Fruit fly (Drosophila melanogaster) whole organism, embryonic: ENCODE data around the gene ph-d.

Experiments
- Aef1 ChIP-seq: fragments of 200-800 bp; sonication (Bioruptor generic); IDR thresholded peaks from 3 replicates; pipeline ENCODE4 v1.3.6; 2022; ENCODE audit warnings: missing biosample characterization, missing genetic modification characterization
- Antp ChIP-seq: fragments of 200-800 bp; sonication (Bioruptor generic); optimal IDR thresholded peaks from 3 replicates; lab custom pipeline; 2016; ENCODE audit warnings: missing biosample characterization, missing genetic modification characterization
- Blimp-1 ChIP-seq: fragments of 200-800 bp; sonication (Bioruptor generic); optimal IDR thresholded peaks from 3 replicates; lab custom pipeline; 2018; ENCODE audit warnings: missing biosample characterization, missing genetic modification characterization, mild to moderate bottlenecking, moderate library complexity, missing genetic modification reagents
- CG11695 ChIP-seq: fragments of 200-800 bp; sonication (Bioruptor generic); IDR thresholded peaks from 3 replicates; pipeline ENCODE4 v1.3.6; 2022; ENCODE audit warnings: missing biosample characterization, missing genetic modification characterization
- CG12071 ChIP-seq: fragments of 200-800 bp; sonication (Bioruptor generic); optimal IDR thresholded peaks from 3 replicates; lab custom pipeline; 2018; ENCODE audit warnings: missing biosample characterization, mild to moderate bottlenecking, missing genetic modification characterization
- CG12219 ChIP-seq: fragments of 200-800 bp; sonication (Bioruptor generic); optimal IDR thresholded peaks from 3 replicates; lab custom pipeline; 2018; ENCODE audit warnings: missing biosample characterization, mild to moderate bottlenecking, missing genetic modification characterization
- CG15073 ChIP-seq: fragments of 200-800 bp; sonication (Bioruptor generic); optimal IDR thresholded peaks from 2 replicates; lab custom pipeline; 2016; ENCODE audit warnings: missing biosample characterization, missing genetic modification characterization
- CG16813 ChIP-seq: fragments of 200-800 bp; sonication (Bioruptor generic); IDR thresholded peaks from 3 replicates; pipeline ENCODE4 v1.3.6; 2022; ENCODE audit warnings: missing biosample characterization, missing genetic modification characterization; ENCODE audit not compliant: partially characterized antibody
- CG17829 ChIP-seq: fragments of 200-800 bp; optimal IDR thresholded peaks from 2 replicates; lab custom pipeline; 2019; ENCODE audit warnings: missing biosample characterization, mild to moderate bottlenecking, missing genetic modification characterization, moderate library complexity
- CG18262 ChIP-seq: fragments of 200-800 bp; optimal IDR thresholded peaks from 3 replicates; lab custom pipeline; 2019; ENCODE audit warnings: missing biosample characterization, mild to moderate bottlenecking, missing genetic modification characterization, moderate library complexity
- CG30020 ChIP-seq: fragments of 200-800 bp; optimal IDR thresholded peaks from 2 replicates; lab custom pipeline; 2019; ENCODE audit warnings: missing biosample characterization, mild to moderate bottlenecking, missing genetic modification characterization, moderate library complexity
- CG31441 ChIP-seq: fragments of 200-800 bp; sonication (Bioruptor generic); IDR thresholded peaks from 2 replicates; pipeline ENCODE4 v1.3.6; 2022; ENCODE audit warnings: missing biosample characterization, missing genetic modification characterization
- CG34376 ChIP-seq: fragments of 200-800 bp; sonication (Bioruptor generic); optimal IDR thresholded peaks from 2 replicates; lab custom pipeline; 2018; ENCODE audit warnings: missing biosample characterization, mild to moderate bottlenecking, missing genetic modification characterization
- CG42726 ChIP-seq: fragments of 200-800 bp; sonication (Bioruptor generic); IDR thresholded peaks from 2 replicates; pipeline ENCODE4 v1.3.6; 2022; ENCODE audit warnings: missing biosample characterization, missing genetic modification characterization; ENCODE audit not compliant: partially characterized antibody
- CG5180 ChIP-seq: fragments of 200-800 bp; sonication (Bioruptor generic); optimal IDR thresholded peaks from 3 replicates; lab custom pipeline; 2017; ENCODE audit warnings: missing biosample characterization, missing genetic modification characterization, mild to moderate bottlenecking, moderate library complexity, missing genetic modification reagents
- CG5245 ChIP-seq: fragments of 200-800 bp; sonication (Bioruptor generic); optimal IDR thresholded peaks from 3 replicates; lab custom pipeline; 2016; ENCODE audit warnings: missing biosample characterization, missing genetic modification characterization
- CG6254 ChIP-seq: fragments of 200-800 bp; sonication (Bioruptor generic); optimal IDR thresholded peaks from 3 replicates; lab custom pipeline; 2017; ENCODE audit warnings: mild to moderate bottlenecking, missing biosample characterization, missing genetic modification reagents, missing genetic modification characterization
- CG7372 ChIP-seq: fragments of 200-800 bp; sonication (Bioruptor generic); IDR thresholded peaks from 2 replicates; pipeline ENCODE4 v1.3.6; 2022; ENCODE audit warnings: missing biosample characterization, missing genetic modification characterization
- Chrac-16 ChIP-seq: fragments of 200-800 bp; sonication (Bioruptor generic); optimal IDR thresholded peaks from 3 replicates; lab custom pipeline; 2016; ENCODE audit warnings: missing biosample characterization, missing genetic modification characterization
- D19B ChIP-seq: fragments of 200-800 bp; sonication (Bioruptor generic); optimal IDR thresholded peaks from 2 replicates; lab custom pipeline; 2017; ENCODE audit warnings: missing biosample characterization, mild to moderate bottlenecking, missing genetic modification characterization
- Dfd ChIP-seq, 2 experiments: fragments of >200 bp; optimal IDR thresholded peaks; 2 replicates each; lab custom pipeline; 2017; ENCODE audit warnings: missing biosample characterization in 2 of 2, missing genetic modification characterization in 2 of 2
- Doc3 ChIP-seq: fragments of 200-800 bp; sonication (Bioruptor generic); IDR thresholded peaks from 3 replicates; pipeline ENCODE4 v1.3.6; 2022; ENCODE audit warnings: missing biosample characterization, missing genetic modification characterization; ENCODE audit not compliant: partially characterized antibody
- E2f1 ChIP-seq: fragments of 200-800 bp; sonication (Bioruptor generic); IDR thresholded peaks from 2 replicates; pipeline ENCODE4 v1.3.6; 2022; ENCODE audit warnings: missing biosample characterization, missing genetic modification characterization
- HLHmδ ChIP-seq: fragments of 200-800 bp; sonication (Bioruptor generic); optimal IDR thresholded peaks from 2 replicates; lab custom pipeline; 2018; ENCODE audit warnings: missing biosample characterization, mild to moderate bottlenecking, missing genetic modification characterization, moderate library complexity
- Hr78 ChIP-seq, 2 experiments: fragments of 200-800 bp in 1 of 2; fragments of >200 bp in 1 of 2; sonication (Bioruptor generic) in 1 of 2; optimal IDR thresholded peaks; 2 replicates each; lab custom pipeline; 2017 to 2019; ENCODE audit warnings: missing biosample characterization in 2 of 2, missing genetic modification characterization in 2 of 2, mild to moderate bottlenecking in 1 of 2, moderate library complexity in 1 of 2
- Hsf ChIP-seq: fragments of 200-800 bp; sonication (Bioruptor generic); optimal IDR thresholded peaks from 3 replicates; lab custom pipeline; 2016; ENCODE audit warnings: missing biosample characterization, missing genetic modification characterization
- Rx ChIP-seq: fragments of 200-800 bp; sonication (Bioruptor generic); IDR thresholded peaks from 2 replicates; pipeline ENCODE4 v1.3.6; 2022; ENCODE audit warnings: missing biosample characterization, missing genetic modification characterization
- Sin3A ChIP-seq: fragments of >200 bp; optimal IDR thresholded peaks from 2 replicates; lab custom pipeline; 2018
- Tbp ChIP-seq: fragments of >200 bp; optimal IDR thresholded peaks from 2 replicates; lab custom pipeline; 2018; ENCODE audit warnings: missing biosample characterization, missing genetic modification characterization
- Xrp1 ChIP-seq: fragments of 200-800 bp; sonication (Bioruptor generic); IDR thresholded peaks from 2 replicates; pipeline ENCODE4 v1.3.6; 2022; ENCODE audit warnings: missing biosample characterization, missing genetic modification characterization
- YL-1 ChIP-seq: fragments of 200-800 bp; sonication (Bioruptor generic); optimal IDR thresholded peaks from 3 replicates; lab custom pipeline; 2017; ENCODE audit warnings: missing biosample characterization, mild to moderate bottlenecking, missing genetic modification characterization
- ab ChIP-seq: fragments of 200-800 bp; sonication (Bioruptor generic); optimal IDR thresholded peaks from 2 replicates; lab custom pipeline; 2016; ENCODE audit warnings: missing biosample characterization, missing genetic modification characterization
- ase ChIP-seq: fragments of 200-800 bp; sonication (Bioruptor generic); IDR thresholded peaks from 3 replicates; pipeline ENCODE4 v1.3.6; 2022; ENCODE audit warnings: missing biosample characterization, missing genetic modification characterization
- ash1 ChIP-seq: fragments of 200-800 bp; sonication (Bioruptor generic); optimal IDR thresholded peaks from 2 replicates; lab custom pipeline; 2018; ENCODE audit warnings: missing biosample characterization, mild to moderate bottlenecking, missing genetic modification characterization
- cad ChIP-seq: fragments of >200 bp; optimal IDR thresholded peaks from 2 replicates; lab custom pipeline; 2017; ENCODE audit warnings: missing biosample characterization, missing genetic modification characterization
- crol ChIP-seq: fragments of 200-800 bp; sonication (Bioruptor generic); IDR thresholded peaks from 2 replicates; pipeline ENCODE4 v1.3.6; 2022; ENCODE audit warnings: missing biosample characterization, missing genetic modification characterization
- dan ChIP-seq: fragments of 200-800 bp; sonication (Bioruptor generic); IDR thresholded peaks from 2 replicates; pipeline ENCODE4 v1.3.6; 2022; ENCODE audit warnings: missing biosample characterization, missing genetic modification characterization
- ewg ChIP-seq: fragments of 200-800 bp; sonication (Bioruptor generic); optimal IDR thresholded peaks from 3 replicates; lab custom pipeline; 2017; ENCODE audit warnings: mild to moderate bottlenecking, missing biosample characterization, missing genetic modification reagents, missing genetic modification characterization
- insv ChIP-seq, 2 experiments: fragments of 200-800 bp; sonication (Bioruptor generic); optimal IDR thresholded peaks; 3 replicates each; lab custom pipeline; 2016 to 2018; ENCODE audit warnings: missing biosample characterization in 2 of 2, missing genetic modification characterization in 2 of 2
- lbe ChIP-seq: fragments of 200-800 bp; sonication (Bioruptor generic); optimal IDR thresholded peaks from 2 replicates; lab custom pipeline; 2016; ENCODE audit warnings: missing biosample characterization, mild to moderate bottlenecking, missing genetic modification characterization
- oc ChIP-seq: fragments of 200-800 bp; sonication (Bioruptor generic); optimal IDR thresholded peaks from 2 replicates; lab custom pipeline; 2018; ENCODE audit warnings: missing biosample characterization, mild to moderate bottlenecking, missing genetic modification characterization, moderate library complexity
- org-1 ChIP-seq: fragments of 200-800 bp; sonication (Bioruptor generic); optimal IDR thresholded peaks from 2 replicates; lab custom pipeline; 2017; ENCODE audit warnings: missing biosample characterization, missing genetic modification characterization
- pho ChIP-seq: fragments of 200-800 bp; sonication (Bioruptor generic); optimal IDR thresholded peaks from 2 replicates; lab custom pipeline; 2016; ENCODE audit warnings: missing biosample characterization, missing genetic modification characterization
- pnt ChIP-seq: fragments of 200-800 bp; sonication (Bioruptor generic); optimal IDR thresholded peaks from 3 replicates; lab custom pipeline; 2016; ENCODE audit warnings: missing biosample characterization, missing genetic modification characterization
- pros ChIP-seq: fragments of 200-800 bp; sonication (Bioruptor generic); optimal IDR thresholded peaks from 3 replicates; lab custom pipeline; 2019; ENCODE audit warnings: missing biosample characterization, mild to moderate bottlenecking, missing genetic modification characterization, moderate library complexity
- sim ChIP-seq: fragments of 200-800 bp; sonication (Bioruptor generic); IDR thresholded peaks from 2 replicates; pipeline ENCODE4 v1.3.6; 2022; ENCODE audit warnings: missing biosample characterization, missing genetic modification characterization
- slp2 ChIP-seq: fragments of 200-800 bp; sonication (Bioruptor generic); optimal IDR thresholded peaks from 2 replicates; lab custom pipeline; 2016; ENCODE audit warnings: missing biosample characterization, missing genetic modification characterization
- stc ChIP-seq: fragments of 200-800 bp; sonication (Bioruptor generic); IDR thresholded peaks from 2 replicates; pipeline ENCODE4 v1.3.6; 2022; ENCODE audit warnings: missing biosample characterization, missing genetic modification characterization
- unpg ChIP-seq: fragments of 200-800 bp; sonication (Bioruptor generic); optimal IDR thresholded peaks from 3 replicates; lab custom pipeline; 2018; ENCODE audit warnings: missing biosample characterization, mild to moderate bottlenecking, missing genetic modification characterization, moderate library complexity

Gene ph-d

DNA sequence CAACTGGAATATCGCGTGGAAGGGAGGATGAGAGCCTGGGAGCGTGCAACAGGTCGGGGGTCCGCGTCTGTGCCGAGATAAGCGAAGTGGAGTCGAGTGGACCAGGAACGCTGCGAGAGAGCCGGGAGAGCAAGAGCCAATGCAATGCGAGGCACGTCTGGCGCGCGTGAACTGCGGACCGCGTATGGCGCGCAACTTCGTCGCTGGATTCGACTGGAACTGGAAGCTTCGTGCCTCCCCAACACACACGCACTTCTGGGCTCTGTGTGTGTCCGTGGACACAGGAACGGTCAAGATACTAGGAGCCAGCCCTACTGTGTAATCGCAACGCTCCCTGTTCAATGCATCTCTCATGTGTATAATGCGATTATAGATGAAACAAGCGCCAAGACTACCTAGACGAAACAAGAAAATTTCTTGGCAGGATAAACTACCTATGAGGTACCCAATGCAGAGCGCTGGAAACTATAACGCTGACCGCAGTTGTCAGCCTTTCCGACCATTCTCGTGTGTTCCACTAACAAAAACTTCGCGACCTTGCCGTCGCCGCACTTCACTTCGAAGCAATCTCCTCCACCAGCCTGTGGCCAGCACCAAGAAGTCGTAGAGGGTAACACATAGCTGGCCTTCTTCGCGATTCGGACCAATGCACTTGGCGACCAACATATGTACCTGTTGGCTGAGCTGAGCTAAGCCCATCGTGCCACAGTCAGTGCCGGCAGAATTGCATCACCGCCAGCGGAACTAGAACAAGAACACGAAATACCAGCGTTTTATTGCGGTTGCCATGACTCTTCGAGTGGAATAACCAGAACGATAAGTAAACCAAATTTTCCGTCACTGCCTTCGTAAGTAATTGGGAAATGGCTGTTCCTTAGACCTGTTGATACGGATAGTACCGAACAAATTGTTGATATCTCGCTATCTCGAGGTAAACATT lies 50.9 kb downstream of the ph-d start, which contains the start of gene Rtca:
Gene Rtca, plus strand, starts transcription at position 536 of the 940 bp plus-strand sequence.
- TF ChIP-seq slp2 (GFP tag; lab: Kevin White, UChicago) (no peak), CG17829 (peak; percentile 44), CG42726 (0 out of 2 replicates have a peak, but pooled peaks have one; percentile 8), Blimp-1 (GFP tag; lab: Kevin White, UChicago) (peak; percentile 54), CG31441 (GFP tag; lab: Robert Waterston, UW) (peak; percentile 70), ash1 (GFP tag; lab: Kevin White, UChicago) (no peak), Sin3A (lab: Kevin White, UChicago) (no peak), Dfd (GFP tag; optimal IDR thresholded peaks at IDR 0.05; lab: Kevin White, UChicago) (no peak), crol (GFP tag; lab: Robert Waterston, UW) (no peak), insv (GFP tag; optimal IDR thresholded peaks at IDR 0.05; lab: Kevin White, UChicago) (no peak), CG6254 (peak; percentile 40), D19B (peak; percentile 60), CG18262 (tag; lab: Kevin White, UChicago) (peak; percentile 60), pros (GFP tag; lab: Kevin White, UChicago) (peak; percentile 31), ewg (GFP tag; lab: Kevin White, UChicago) (peak; percentile 39), CG7372 (GFP tag; lab: Robert Waterston, UW) (peak; percentile 67), dan (no peak), stc (GFP tag; lab: Robert Waterston, UW) (peak; percentile 57; the same call in 1 of the 2 replicates), Chrac-16 (GFP tag; lab: Kevin White, UChicago) (peak; percentile 50), CG34376 (GFP tag; lab: Kevin White, UChicago) (peak; percentile 37), Xrp1 (GFP tag; lab: Robert Waterston, UW) (peak; percentile 72), cad (GFP tag; lab: Kevin White, UChicago) (no peak), pnt (GFP tag; lab: Kevin White, UChicago) (peak; percentile 44), unpg (GFP tag; lab: Kevin White, UChicago) (peak; percentile 75), ab (GFP tag; lab: Kevin White, UChicago) (no peak), CG5180 (GFP tag; lab: Kevin White, UChicago) (peak; percentile 41), Hsf (peak; percentile 71), oc (tag; lab: Kevin White, UChicago) (no peak), pho (GFP tag; lab: Kevin White, UChicago) (peak; percentile 69), Tbp (no peak), Rx (GFP tag; lab: Robert Waterston, UW) (no peak; the same call in 1 of the 2 replicates), CG15073 (no peak), CG5245 (GFP tag; lab: Kevin White, UChicago) (peak; percentile 18), sim (GFP tag; lab: Robert Waterston, UW) (no peak), CG12071 (GFP tag; lab: Kevin White, UChicago) (peak; percentile 59), Aef1 (peak; percentile 68), CG16813 (no peak), HLHmδ (GFP tag; lab: Kevin White, UChicago) (peak; percentile 13), Hr78 (GFP tag; optimal IDR thresholded peaks at IDR 0.05; lab: Kevin White, UChicago) (no peak), lbe (GFP tag; lab: Kevin White, UChicago) (peak; percentile 35), ase (GFP tag; lab: Robert Waterston, UW) (no peak), Doc3 (GFP tag; lab: Robert Waterston, UW) (no peak), CG12219 (GFP tag; lab: Kevin White, UChicago) (peak; percentile 55), E2f1 (GFP tag; lab: Robert Waterston, UW) (peak; percentile 72), Antp (GFP tag; lab: Kevin White, UChicago) (peak; percentile 78), YL-1 (GFP tag; lab: Kevin White, UChicago) (peak; percentile 20), CG11695 (peak; percentile 67), org-1 (GFP tag; lab: Kevin White, UChicago) (peak; percentile 76), CG30020 (tag; lab: Kevin White, UChicago) (no peak)
